Worm (Caenorhabditis elegans) whole organism, L2 larva: ENCODE measurements around the gene T16G12.8.

Experiments used
- R02D3.7 ChIP-seq: fragments of 150-350 bp; optimal IDR thresholded peaks from 2 replicates; lab custom pipeline; 2014; ENCODE audit warnings: missing biosample characterization, missing genetic modification characterization
- aly-2 ChIP-seq: fragments of 150-350 bp; optimal IDR thresholded peaks from 2 replicates; lab custom pipeline; 2014; ENCODE audit warnings: missing biosample characterization, missing genetic modification characterization
- ama-1 ChIP-seq: fragments of 150-350 bp; optimal IDR thresholded peaks from 2 replicates; lab custom pipeline; 2018; ENCODE audit warnings: inconsistent platforms
- ceh-16 ChIP-seq: fragments of 150-350 bp; optimal IDR thresholded peaks from 2 replicates; lab custom pipeline; 2014; ENCODE audit warnings: missing biosample characterization, missing genetic modification characterization
- crh-2 ChIP-seq: sonication (generic microtip); optimal IDR thresholded peaks from 2 replicates; lab custom pipeline; 2017; ENCODE audit warnings: missing biosample characterization, missing genetic modification characterization
- elt-3 ChIP-seq: sonication (generic microtip); optimal IDR thresholded peaks from 2 replicates; lab custom pipeline; 2017; ENCODE audit warnings: missing biosample characterization, missing genetic modification characterization
- nhr-10 ChIP-seq: sonication (generic microtip); optimal IDR thresholded peaks from 2 replicates; lab custom pipeline; 2017; ENCODE audit warnings: missing biosample characterization, missing genetic modification characterization
- nhr-11 ChIP-seq: fragments of 150-350 bp; optimal IDR thresholded peaks from 2 replicates; lab custom pipeline; 2014; ENCODE audit warnings: missing biosample characterization, missing genetic modification characterization
- nhr-77 ChIP-seq: fragments of 150-350 bp; optimal IDR thresholded peaks from 2 replicates; lab custom pipeline; 2014; ENCODE audit warnings: missing biosample characterization, missing genetic modification characterization
- sem-4 ChIP-seq: fragments of 150-350 bp; optimal IDR thresholded peaks from 2 replicates; lab custom pipeline; 2014; ENCODE audit warnings: missing biosample characterization, missing genetic modification reagents, missing genetic modification characterization
- skn-1 ChIP-seq: sonication (generic microtip); optimal IDR thresholded peaks from 2 replicates; lab custom pipeline; 2017; ENCODE audit warnings: missing biosample characterization, missing genetic modification characterization
- sma-9 ChIP-seq, 2 experiments: fragments of 150-350 bp in 1 of 2; sonication (generic microtip) in 1 of 2; optimal IDR thresholded peaks; 2 replicates each; lab custom pipeline; 2014 to 2016; ENCODE audit warnings: missing genetic modification characterization in 2 of 2, mild to moderate bottlenecking in 1 of 2, missing biosample characterization in 1 of 2, missing compliant biosample characterization in 1 of 2, missing genetic modification reagents in 1 of 2, moderate library complexity in 1 of 2
- snpc-4 ChIP-seq: fragments of 150-350 bp; optimal IDR thresholded peaks from 2 replicates; lab custom pipeline; 2014; ENCODE audit warnings: missing biosample characterization, missing genetic modification characterization

DNA sequence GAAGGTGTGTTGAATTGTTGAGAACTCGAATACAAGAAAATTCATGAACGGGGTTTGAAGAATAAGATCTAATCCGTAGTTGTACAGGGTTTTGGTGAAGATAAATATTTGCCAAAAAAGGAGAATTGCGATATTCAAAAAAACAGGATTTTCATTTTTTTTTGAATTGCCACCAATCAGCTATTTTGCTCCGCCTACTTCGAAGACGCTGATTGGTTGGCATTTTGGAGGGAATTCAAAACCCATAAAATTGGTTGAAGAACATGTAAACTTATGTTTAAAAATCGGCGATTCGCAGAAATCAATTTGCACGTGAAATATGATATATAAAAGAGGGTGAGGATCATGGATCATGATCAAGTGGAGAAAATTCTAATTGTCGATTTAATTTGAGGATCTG, 16.9 kb downstream of the T16G12.8 start:
- no peak for TF ChIP-seq aly-2 (tag; lab: Kevin White, UChicago)
- no peak for TF ChIP-seq skn-1 (tag; lab: Kevin White, UChicago)
- TF ChIP-seq snpc-4, result no peak
- no peak for TF ChIP-seq nhr-77 (tag; lab: Kevin White, UChicago)
- no peak for TF ChIP-seq R02D3.7 (tag; lab: Kevin White, UChicago)
- no peak for TF ChIP-seq elt-3 (tag; lab: Kevin White, UChicago)
- no peak for TF ChIP-seq ceh-16 (tag; lab: Kevin White, UChicago)
- TF ChIP-seq crh-2 (tag; lab: Kevin White, UChicago), result no peak
- TF ChIP-seq ama-1, result no peak
- TF ChIP-seq nhr-10 (tag; lab: Kevin White, UChicago), result no peak
- TF ChIP-seq nhr-11 (tag; lab: Kevin White, UChicago), result no peak
- no peak for TF ChIP-seq sma-9 (GFP tag; optimal IDR thresholded peaks at IDR 0.05; lab: Kevin White, UChicago)
- no peak for TF ChIP-seq sma-9 (tag; optimal IDR thresholded peaks at IDR 0.05; lab: Kevin White, UChicago)
- TF ChIP-seq sem-4 (tag; lab: Kevin White, UChicago), result no peak
